Worm (Caenorhabditis elegans): ENCODE data around the gene clec-10.

- peak in 1 of 2 experiments; percentile 31 for TF ChIP-seq unc-62 (GFP tag; optimal IDR thresholded peaks at IDR 0.05 in 1 of 2)
- TF ChIP-seq unc-62 (tag; optimal IDR thresholded peaks at IDR 0.05): no peak
- no peak for TF ChIP-seq nhr-77 (tag; optimal IDR thresholded peaks at IDR 0.05)
- no peak for TF ChIP-seq ztf-11 (tag; optimal IDR thresholded peaks at IDR 0.05)
- TF ChIP-seq F44E2.7 (GFP tag; IDR thresholded peaks at IDR 0.05): no peak
- no peak for TF ChIP-seq nhr-11 (tag; optimal IDR thresholded peaks at IDR 0.05)
- TF ChIP-seq dpl-1 (GFP tag; optimal IDR thresholded peaks at IDR 0.05): no peak
- no peak for TF ChIP-seq ztf-7 (tag; optimal IDR thresholded peaks at IDR 0.05)
- no peak for TF ChIP-seq nhr-28 (tag; optimal IDR thresholded peaks at IDR 0.05)
- no peak for TF ChIP-seq unc-130 (GFP tag; optimal IDR thresholded peaks at IDR 0.05)
- no peak for TF ChIP-seq F37D6.2 (tag; optimal IDR thresholded peaks at IDR 0.05)
- no peak for TF ChIP-seq gei-8 (GFP tag; optimal IDR thresholded peaks at IDR 0.05)
- TF ChIP-seq jun-1 (tag; optimal IDR thresholded peaks at IDR 0.05): no peak
- TF ChIP-seq snpc-4 (tag; optimal IDR thresholded peaks at IDR 0.05): no peak
These were observed 27.5 kb upstream of the clec-10 start, which contains the start of gene C03H5.4 for ce11 chrII:374950-375349.
